Worm (Caenorhabditis elegans) whole organism, late embryonic: ENCODE measurements around the gene F17C11.11.

Experiments
- F13H6.1 ChIP-seq: sonication (generic microtip); optimal IDR thresholded peaks from 2 replicates; lab custom pipeline; 2016; ENCODE audit warnings: missing genetic modification characterization, missing compliant biosample characterization
- K02D7.2 ChIP-seq: sonication (generic microtip); optimal IDR thresholded peaks from 2 replicates; lab custom pipeline; 2017; ENCODE audit warnings: mild to moderate bottlenecking, missing genetic modification characterization, missing compliant biosample characterization
- K09A11.1 ChIP-seq: sonication (generic microtip); optimal IDR thresholded peaks from 2 replicates; lab custom pipeline; 2017; ENCODE audit warnings: antibody characterized with exemption, mild to moderate bottlenecking, missing genetic modification characterization, missing compliant biosample characterization; ENCODE audit not compliant: insufficient read depth
- T23F11.4 ChIP-seq: fragments of 200-800 bp; sonication (Bioruptor generic); optimal IDR thresholded peaks from 2 replicates; lab custom pipeline; 2018; ENCODE audit warnings: mild to moderate bottlenecking, missing genetic modification characterization, missing compliant biosample characterization
- ahr-1 ChIP-seq: sonication (generic microtip); optimal IDR thresholded peaks from 2 replicates; lab custom pipeline; 2016; ENCODE audit warnings: missing genetic modification characterization, missing compliant biosample characterization
- ceh-19 ChIP-seq: fragments of 200-800 bp; sonication (Bioruptor generic); optimal IDR thresholded peaks from 2 replicates; lab custom pipeline; 2018; ENCODE audit warnings: mild to moderate bottlenecking, missing genetic modification characterization, missing compliant biosample characterization
- ceh-2 ChIP-seq: sonication (generic microtip); optimal IDR thresholded peaks from 2 replicates; lab custom pipeline; 2016; ENCODE audit warnings: missing genotype, missing genetic modification characterization, missing compliant biosample characterization
- ceh-34 ChIP-seq: sonication (generic microtip); optimal IDR thresholded peaks from 2 replicates; lab custom pipeline; 2016; ENCODE audit warnings: mild to moderate bottlenecking, missing genetic modification characterization, missing compliant biosample characterization
- ceh-48 ChIP-seq: sonication (generic microtip); optimal IDR thresholded peaks from 2 replicates; lab custom pipeline; 2016; ENCODE audit warnings: missing genetic modification characterization, inconsistent platforms, missing compliant biosample characterization
- ceh-9 ChIP-seq: sonication (generic microtip); optimal IDR thresholded peaks from 2 replicates; lab custom pipeline; 2016; ENCODE audit warnings: mild to moderate bottlenecking, missing genetic modification characterization, inconsistent platforms, missing compliant biosample characterization
- dmd-4 ChIP-seq: sonication (generic microtip); optimal IDR thresholded peaks from 2 replicates; lab custom pipeline; 2016; ENCODE audit warnings: borderline replicate concordance, missing genetic modification characterization, missing compliant biosample characterization
- dve-1 ChIP-seq: sonication (generic microtip); optimal IDR thresholded peaks from 2 replicates; lab custom pipeline; 2017; ENCODE audit warnings: antibody characterized with exemption, mild to moderate bottlenecking, missing genetic modification characterization, missing compliant biosample characterization
- elt-2 ChIP-seq: sonication (generic microtip); optimal IDR thresholded peaks from 2 replicates; lab custom pipeline; 2016; ENCODE audit warnings: missing genetic modification reagents, missing genetic modification characterization, missing compliant biosample characterization
- ets-4 ChIP-seq: sonication (generic microtip); optimal IDR thresholded peaks from 2 replicates; lab custom pipeline; 2016; ENCODE audit warnings: missing genetic modification characterization, missing compliant biosample characterization
- eyg-1 ChIP-seq: sonication (generic microtip); optimal IDR thresholded peaks from 2 replicates; lab custom pipeline; 2016; ENCODE audit warnings: missing genotype, missing genetic modification characterization, missing compliant biosample characterization
- fax-1 ChIP-seq: sonication (generic microtip); optimal IDR thresholded peaks from 2 replicates; lab custom pipeline; 2016; ENCODE audit warnings: missing genotype, missing genetic modification characterization, missing compliant biosample characterization
- gmeb-2 ChIP-seq: sonication (generic microtip); optimal IDR thresholded peaks from 2 replicates; lab custom pipeline; 2016; ENCODE audit warnings: missing genetic modification characterization, inconsistent platforms, missing compliant biosample characterization
- hlh-15 ChIP-seq: sonication (generic microtip); optimal IDR thresholded peaks from 2 replicates; lab custom pipeline; 2016; ENCODE audit warnings: missing genetic modification characterization, missing compliant biosample characterization
- hlh-6 ChIP-seq: sonication (generic microtip); optimal IDR thresholded peaks from 2 replicates; lab custom pipeline; 2016; ENCODE audit warnings: missing genotype, missing genetic modification characterization, missing compliant biosample characterization
- lin-11 ChIP-seq: fragments of 200-800 bp; sonication (Bioruptor generic); optimal IDR thresholded peaks from 2 replicates; lab custom pipeline; 2018; ENCODE audit warnings: mild to moderate bottlenecking, missing genetic modification characterization, missing compliant biosample characterization
- madf-2 ChIP-seq: sonication (generic microtip); optimal IDR thresholded peaks from 2 replicates; lab custom pipeline; 2017; ENCODE audit warnings: missing genetic modification characterization, missing compliant biosample characterization
- mec-3 ChIP-seq: sonication (generic microtip); optimal IDR thresholded peaks from 2 replicates; lab custom pipeline; 2016; ENCODE audit warnings: borderline replicate concordance, missing genetic modification characterization, missing compliant biosample characterization
- nfya-1 ChIP-seq: sonication (generic microtip); optimal IDR thresholded peaks from 2 replicates; lab custom pipeline; 2017; ENCODE audit warnings: missing genetic modification characterization, mild to moderate bottlenecking, missing compliant biosample characterization, antibody characterized with exemption, moderate library complexity
- nhr-232 ChIP-seq: sonication (generic microtip); optimal IDR thresholded peaks from 2 replicates; lab custom pipeline; 2016; ENCODE audit warnings: missing genetic modification characterization, missing compliant biosample characterization
- pag-3 ChIP-seq: sonication (generic microtip); optimal IDR thresholded peaks from 2 replicates; lab custom pipeline; 2016; ENCODE audit warnings: missing compliant biosample characterization, missing genetic modification characterization, borderline replicate concordance
- pha-2 ChIP-seq: sonication (generic microtip); optimal IDR thresholded peaks from 2 replicates; lab custom pipeline; 2017; ENCODE audit warnings: mild to moderate bottlenecking, missing genetic modification characterization, missing compliant biosample characterization
- pha-4 ChIP-seq: fragments of 150-350 bp; optimal IDR thresholded peaks from 2 replicates; lab custom pipeline; 2018; ENCODE audit warnings: missing biosample characterization, missing genetic modification reagents, missing genetic modification characterization
- pqm-1 ChIP-seq: sonication (generic microtip); optimal IDR thresholded peaks from 2 replicates; lab custom pipeline; 2016; ENCODE audit warnings: missing genetic modification characterization, missing compliant biosample characterization
- pros-1 ChIP-seq: fragments of 150-350 bp; optimal IDR thresholded peaks from 2 replicates; lab custom pipeline; 2014; ENCODE audit warnings: missing biosample characterization, missing genetic modification reagents, missing genetic modification characterization
- ref-2 ChIP-seq: sonication (generic microtip); optimal IDR thresholded peaks from 2 replicates; lab custom pipeline; 2016; ENCODE audit warnings: missing genetic modification characterization, missing compliant biosample characterization
- rnt-1 ChIP-seq: sonication (generic microtip); optimal IDR thresholded peaks from 2 replicates; lab custom pipeline; 2016; ENCODE audit warnings: missing genetic modification characterization, missing compliant biosample characterization
- sox-2 ChIP-seq: fragments of 200-800 bp; sonication (Bioruptor generic); IDR thresholded peaks from 2 replicates; pipeline ENCODE4 v1.3.6; 2022; ENCODE audit warnings: missing genetic modification reagents, missing genetic modification characterization, missing compliant biosample characterization
- sox-4 ChIP-seq: sonication (generic microtip); optimal IDR thresholded peaks from 2 replicates; lab custom pipeline; 2017; ENCODE audit warnings: mild to moderate bottlenecking, missing genetic modification characterization, inconsistent platforms, missing compliant biosample characterization
- tbx-2 ChIP-seq: sonication (generic microtip); optimal IDR thresholded peaks from 2 replicates; lab custom pipeline; 2016; ENCODE audit warnings: missing genetic modification characterization, missing compliant biosample characterization
- ttx-3 ChIP-seq: sonication (generic microtip); optimal IDR thresholded peaks from 2 replicates; lab custom pipeline; 2016; ENCODE audit warnings: missing genetic modification reagents, missing genetic modification characterization, missing compliant biosample characterization
- unc-42 ChIP-seq: sonication (generic microtip); optimal IDR thresholded peaks from 2 replicates; lab custom pipeline; 2016; ENCODE audit warnings: missing genotype, missing genetic modification characterization, missing compliant biosample characterization
- unc-55 ChIP-seq: sonication (generic microtip); optimal IDR thresholded peaks from 2 replicates; lab custom pipeline; 2017; ENCODE audit warnings: missing biosample characterization, missing genetic modification reagents, missing genetic modification characterization
- ztf-16 ChIP-seq: sonication (generic microtip); optimal IDR thresholded peaks from 2 replicates; lab custom pipeline; 2017; ENCODE audit warnings: missing genetic modification characterization, missing compliant biosample characterization

Gene F17C11.11

ce11 chrV:10940571-10940991 lies 2.0 kb upstream of the F17C11.11 start:
- TF ChIP-seq unc-55 (peak; percentile 29), ttx-3 (tag; lab: Kevin White, UChicago) (no peak), elt-2 (tag; lab: Kevin White, UChicago) (peak; percentile 71), ref-2 (tag; lab: Kevin White, UChicago) (peak; percentile 37), nfya-1 (tag; lab: Kevin White, UChicago) (peak; percentile 68), ztf-16 (tag; lab: Kevin White, UChicago) (no peak), eyg-1 (no peak), K02D7.2 (tag; lab: Kevin White, UChicago) (no peak), hlh-6 (no peak), F13H6.1 (tag; lab: Kevin White, UChicago) (no peak), pqm-1 (peak; percentile 49), mec-3 (tag; lab: Kevin White, UChicago) (no peak), dve-1 (tag; lab: Kevin White, UChicago) (no peak), unc-42 (tag; lab: Kevin White, UChicago) (peak; percentile 24), ets-4 (tag; lab: Kevin White, UChicago) (no peak)
- TF ChIP-seq, all 69 proteins: peak for 6

- TF ChIP-seq ahr-1 (tag; lab: Kevin White, UChicago) = no peak
- no peak for TF ChIP-seq pros-1 (tag; lab: Kevin White, UChicago)
Measured at ce11 chrV:10939990-10940570, 1.5 kb upstream of the F17C11.11 start.

ce11 chrV:10937294-10937693 lies 1.3 kb downstream of the F17C11.11 start:
- TF ChIP-seq K09A11.1 (tag; lab: Kevin White, UChicago) = no peak
- TF ChIP-seq pag-3 (tag; lab: Kevin White, UChicago) = no peak

ce11 chrV:10936681-10937080 lies 1.9 kb downstream of the F17C11.11 start, which contains the start of gene F17C11.12:
F17C11.12 (minus strand) TSS chrV:10936920.
- TF ChIP-seq elt-2 (tag; lab: Kevin White, UChicago) (peak; percentile 44), ceh-2 (tag; lab: Kevin White, UChicago) (no peak)

ce11 chrV:10932411-10932810 lies 6.2 kb downstream of the F17C11.11 start, which contains the start of gene F58B4.5:
F58B4.5 (plus strand) TSS chrV:10932693.
- TF ChIP-seq elt-2 (tag; lab: Kevin White, UChicago) (peak; percentile 63), hlh-6 (no peak), nhr-232 (tag; lab: Kevin White, UChicago) (no peak)

- TF ChIP-seq tbx-2 (tag; lab: Kevin White, UChicago) (no peak), ttx-3 (tag; lab: Kevin White, UChicago) (no peak), lin-11 (no peak), fax-1 (tag; lab: Kevin White, UChicago) (no peak), elt-2 (tag; lab: Kevin White, UChicago) (no peak), gmeb-2 (tag; lab: Kevin White, UChicago) (no peak), ceh-19 (GFP tag; lab: Kevin White, UChicago) (no peak)
Measured at ce11 chrV:10931189-10931588, 7.4 kb downstream of the F17C11.11 start, which contains the start of gene scvp-1. scvp-1 (minus strand) TSS chrV:10931289.

ce11 chrV:10929511-10929910 lies 9.1 kb downstream of the F17C11.11 start, which contains the start of gene F58B4.3:
F58B4.3 (plus strand) TSS chrV:10929811.
- no peak for TF ChIP-seq sox-4 (tag; lab: Kevin White, UChicago)
- no peak for TF ChIP-seq madf-2 (tag; lab: Kevin White, UChicago)
- TF ChIP-seq pha-2 (tag; lab: Kevin White, UChicago) = no peak
- TF ChIP-seq F13H6.1 (tag; lab: Kevin White, UChicago) = no peak
- TF ChIP-seq unc-55 = no peak
- no peak for TF ChIP-seq rnt-1
- TF ChIP-seq fax-1 (tag; lab: Kevin White, UChicago) = no peak
- TF ChIP-seq pha-4 (tag; lab: Kevin White, UChicago) = no peak
- no peak for TF ChIP-seq hlh-15 (tag; lab: Kevin White, UChicago)
- TF ChIP-seq ceh-34 = no peak
- no peak for TF ChIP-seq ceh-9 (tag; lab: Kevin White, UChicago)
- TF ChIP-seq sox-2 (GFP tag; lab: Robert Waterston, UW) = no peak
- no peak for TF ChIP-seq dmd-4 (tag; lab: Kevin White, UChicago)
- TF ChIP-seq ceh-19 (GFP tag; lab: Kevin White, UChicago) = no peak
- no peak for TF ChIP-seq T23F11.4 (GFP tag; lab: Kevin White, UChicago)
- no peak for TF ChIP-seq ahr-1 (tag; lab: Kevin White, UChicago)
- no peak for TF ChIP-seq ceh-48 (tag; lab: Kevin White, UChicago)
- TF ChIP-seq, all 69 proteins: peak for 0
